Worm (Caenorhabditis elegans) whole organism, mixed stage, embryonic: ENCODE results near the gene R04B3.3.

Source experiments
- M03D4.4 ChIP-seq: sonication (generic microtip); optimal IDR thresholded peaks from 2 replicates; lab custom pipeline; 2017; ENCODE audit warnings: mild to moderate bottlenecking, missing genetic modification characterization, missing compliant biosample characterization
- pha-4 ChIP-seq: fragments of 150-350 bp; optimal IDR thresholded peaks from 2 replicates; lab custom pipeline; 2018; ENCODE audit warnings: missing biosample characterization, missing genetic modification reagents, missing genetic modification characterization

R04B3.3 gene

DNA sequence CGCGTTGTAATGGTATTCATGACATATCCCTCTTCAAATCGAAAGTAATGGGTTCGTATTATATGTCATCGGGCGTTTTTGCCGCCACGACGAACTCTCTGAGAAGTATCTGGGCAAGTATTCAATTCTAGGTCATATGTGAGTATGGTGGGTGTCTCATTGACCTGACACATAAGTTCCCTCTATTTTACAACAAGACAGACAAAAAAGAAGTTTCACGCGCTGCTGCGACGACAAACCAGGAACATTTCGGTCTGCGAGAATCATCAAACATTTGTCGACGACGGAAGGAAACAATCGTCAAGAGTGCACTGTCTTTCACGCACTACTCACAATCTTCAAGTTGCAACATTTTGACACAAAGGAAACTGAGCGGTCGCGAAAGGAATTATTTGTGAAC, 50.5 kb downstream of the R04B3.3 start:
- TF ChIP-seq pha-4 (tag; lab: Kevin White, UChicago) (peak; percentile 4), M03D4.4 (no peak)
